Worm (Caenorhabditis elegans): Measurements from ENCODE around the gene bli-6.
"Not testable (repeated sequence)": the region's sequence is repeated elsewhere in the genome, so short reads cannot be mapped to it uniquely, and the experiment has no call there.

bli-6 gene

ce11 chrIV:6336748-6337147 lies 40.1 kb upstream of the bli-6 start (continued):
- peak; percentile 90 for TF ChIP-seq lir-3 (tag; optimal IDR thresholded peaks at IDR 0.05; ENCODE audit: poor library complexity)
- TF ChIP-seq elt-2 (tag; optimal IDR thresholded peaks at IDR 0.05): peak; percentile 97
- TF ChIP-seq vab-15 (tag; optimal IDR thresholded peaks at IDR 0.05): peak; percentile 84
- peak; percentile 99 for TF ChIP-seq blmp-1 (tag; optimal IDR thresholded peaks at IDR 0.05)
- no peak for TF ChIP-seq nhr-12 (tag; optimal IDR thresholded peaks at IDR 0.05)
- TF ChIP-seq efl-3 (GFP tag; optimal IDR thresholded peaks at IDR 0.05): peak; percentile 11
- TF ChIP-seq sox-4 (tag; optimal IDR thresholded peaks at IDR 0.05): peak; percentile 87
- no peak for TF ChIP-seq nhr-28 (tag; optimal IDR thresholded peaks at IDR 0.05)
- peak; percentile 15 for TF ChIP-seq C34B4.2 (tag; optimal IDR thresholded peaks at IDR 0.05)
- TF ChIP-seq dsc-1 (tag; optimal IDR thresholded peaks at IDR 0.05): peak; percentile 85

ce11 chrIV:6337353-6337752 lies 39.5 kb upstream of the bli-6 start, which contains the start of gene ipla-6:
Gene ipla-6 (plus strand): TSS chrIV:6337653.
- no peak for TF ChIP-seq jun-1 (tag; optimal IDR thresholded peaks at IDR 0.05)
- no peak for TF ChIP-seq C34B4.2 (tag; optimal IDR thresholded peaks at IDR 0.05)
- TF ChIP-seq mdl-1 (tag; optimal IDR thresholded peaks at IDR 0.05): no peak
- no peak for TF ChIP-seq nhr-12 (tag; optimal IDR thresholded peaks at IDR 0.05)
- no peak for TF ChIP-seq sup-37 (GFP tag; optimal IDR thresholded peaks at IDR 0.05)
- TF ChIP-seq hpl-2 (GFP tag; optimal IDR thresholded peaks at IDR 0.05): no peak
- no peak for TF ChIP-seq aha-1 (tag; optimal IDR thresholded peaks at IDR 0.05)

- TF ChIP-seq efl-3 (GFP tag; optimal IDR thresholded peaks at IDR 0.05) (no peak), sox-4 (tag; optimal IDR thresholded peaks at IDR 0.05) (no peak), zag-1 (tag; optimal IDR thresholded peaks at IDR 0.05) (no peak), ztf-4 (tag; optimal IDR thresholded peaks at IDR 0.05) (no peak), C16A3.4 (tag; optimal IDR thresholded peaks at IDR 0.05) (no peak), zip-4 (GFP tag; optimal IDR thresholded peaks at IDR 0.05) (no peak), ceh-88 (GFP tag; IDR thresholded peaks at IDR 0.05) (no peak), fkh-10 (GFP tag; optimal IDR thresholded peaks at IDR 0.05) (no peak), fkh-4 (tag; optimal IDR thresholded peaks at IDR 0.05; ENCODE audit: borderline replicate concordance) (no peak), nhr-20 (tag; optimal IDR thresholded peaks at IDR 0.05) (no peak), rnt-1 (tag; optimal IDR thresholded peaks at IDR 0.05) (no peak), tlp-1 (tag; optimal IDR thresholded peaks at IDR 0.05) (no peak), isw-1 (GFP tag; IDR thresholded peaks at IDR 0.05) (no peak), blmp-1 (tag; optimal IDR thresholded peaks at IDR 0.05) (no peak), fkh-8 (tag; optimal IDR thresholded peaks at IDR 0.05) (no peak), nhr-90 (tag; optimal IDR thresholded peaks at IDR 0.05; ENCODE audit: poor library complexity) (no peak)
These were observed 34.4 kb upstream of the bli-6 start, which contains the start of gene Y73B6BL.288 for ce11 chrIV:6342431-6342830. Gene Y73B6BL.288 (minus strand): TSS chrIV:6342531.

- TF ChIP-seq unc-86 (tag; optimal IDR thresholded peaks at IDR 0.05) (no peak), jun-1 (tag; optimal IDR thresholded peaks at IDR 0.05) (no peak), lin-14 (GFP tag; optimal IDR thresholded peaks at IDR 0.05) (peak; percentile 3), xbp-1 (tag; optimal IDR thresholded peaks at IDR 0.05) (no peak), ztf-4 (tag; optimal IDR thresholded peaks at IDR 0.05) (no peak)
These were observed 34.0 kb upstream of the bli-6 start, which contains the start of gene Y73B6BL.14 for ce11 chrIV:6342876-6343275. Gene Y73B6BL.14 (minus strand): TSS chrIV:6342976.

ce11 chrIV:6347213-6347612 lies 29.7 kb upstream of the bli-6 start, which contains the start of gene Y73B6BL.289:
Gene Y73B6BL.289 (plus strand): TSS chrIV:6347513.
- TF ChIP-seq lin-14 (GFP tag; optimal IDR thresholded peaks at IDR 0.05); grh-1 (GFP tag; IDR thresholded peaks at IDR 0.05); ces-1 (GFP tag; optimal IDR thresholded peaks at IDR 0.05): not testable (repeated sequence)

All from whole organism, L1 larva.